Worm (Caenorhabditis elegans): ENCODE results near the gene tmem-138.

DNA sequence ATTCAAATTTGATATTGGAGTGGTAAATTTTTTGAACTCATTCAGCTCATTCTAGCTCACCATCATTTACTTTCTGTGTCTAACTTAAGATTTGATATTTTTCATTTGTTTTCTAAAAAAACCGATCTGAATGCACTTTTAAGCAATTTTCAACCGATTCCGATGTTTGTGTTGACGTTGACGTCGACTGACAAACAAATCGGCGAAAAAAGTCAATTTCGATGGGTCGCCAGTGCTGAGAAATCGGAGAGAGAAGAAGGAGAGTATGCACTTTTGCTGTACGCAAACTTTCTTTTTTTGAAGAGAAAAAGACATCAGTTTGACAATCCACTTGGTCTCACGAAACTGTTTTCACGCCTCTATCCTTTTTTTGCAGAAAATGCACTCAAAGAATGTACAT lies 31.7 kb upstream of the tmem-138 start:
- TF ChIP-seq him-1 (tag; optimal IDR thresholded peaks at IDR 0.05) = no peak
- TF ChIP-seq W03F9.2 (tag; optimal IDR thresholded peaks at IDR 0.05) = no peak
